Fruit fly (Drosophila melanogaster): ENCODE results near the gene CG42789.

CG42789 gene

dm6 chr3R:26737310-26737709, 46.7 kb downstream of the CG42789 start, which contains the start of gene CG14247:
Gene CG14247 (plus strand): TSS chr3R:26737610.
- TF ChIP-seq CG5204 (GFP tag; optimal IDR thresholded peaks at IDR 0.05): no peak
- TF ChIP-seq pad (GFP tag; optimal IDR thresholded peaks at IDR 0.05): no peak
- no peak for TF ChIP-seq Clk (GFP tag; optimal IDR thresholded peaks at IDR 0.05)
- no peak for TF ChIP-seq Hr96 (GFP tag; optimal IDR thresholded peaks at IDR 0.05)
- TF ChIP-seq CG7101 (tag; optimal IDR thresholded peaks at IDR 0.05): no peak
- TF ChIP-seq kay (GFP tag; ENCODE audit: borderline replicate concordance): no peak
- TF ChIP-seq tj (GFP tag; optimal IDR thresholded peaks at IDR 0.05): no peak
- TF ChIP-seq CG11617 (GFP tag; optimal IDR thresholded peaks at IDR 0.05): no peak
- TF ChIP-seq bab1 (GFP tag; optimal IDR thresholded peaks at IDR 0.05): no peak
- no peak for TF ChIP-seq toe (GFP tag; optimal IDR thresholded peaks at IDR 0.05)
- no peak for TF ChIP-seq ovo (GFP tag; optimal IDR thresholded peaks at IDR 0.05)
- TF ChIP-seq CG7045 (GFP tag; optimal IDR thresholded peaks at IDR 0.05): no peak
- no peak for TF ChIP-seq Mnt (GFP tag; optimal IDR thresholded peaks at IDR 0.05)

dm6 chr3R:26736207-26736606, 47.8 kb downstream of the CG42789 start, which contains the start of gene CG6403:
Gene CG6403 (minus strand): TSS chr3R:26736307.
- TF ChIP-seq CG33017 (tag; optimal IDR thresholded peaks at IDR 0.05) (no peak), cic (GFP tag; optimal IDR thresholded peaks at IDR 0.05) (no peak), pad (GFP tag; optimal IDR thresholded peaks at IDR 0.05) (no peak), Clk (GFP tag; optimal IDR thresholded peaks at IDR 0.05) (no peak), Hr96 (GFP tag; optimal IDR thresholded peaks at IDR 0.05) (no peak), Mnt (GFP tag; optimal IDR thresholded peaks at IDR 0.05) (no peak), kay (GFP tag; ENCODE audit: borderline replicate concordance) (no peak), CG12768 (GFP tag; optimal IDR thresholded peaks at IDR 0.05) (no peak)
